Fruit fly (Drosophila melanogaster) whole organism, wandering third instar larva: ENCODE results near the gene CG13474.

Source experiments
- CG9705 ChIP-seq: fragments of 200-800 bp; sonication (Bioruptor generic); optimal IDR thresholded peaks from 2 replicates; lab custom pipeline; 2018; ENCODE audit warnings: missing biosample characterization, mild to moderate bottlenecking, missing genetic modification characterization
- CrebA ChIP-seq: fragments of 200-800 bp; sonication (Bioruptor generic); optimal IDR thresholded peaks from 2 replicates; lab custom pipeline; 2016; ENCODE audit warnings: missing biosample characterization, mild to moderate bottlenecking, missing genetic modification characterization, borderline replicate concordance
- Dfd ChIP-seq: fragments of >200 bp; optimal IDR thresholded peaks from 2 replicates; lab custom pipeline; 2017; ENCODE audit warnings: missing biosample characterization, missing genetic modification characterization
- Dif ChIP-seq: fragments of 200-275, 200-300 bp; sonication (Bioruptor generic); optimal IDR thresholded peaks from 2 replicates; lab custom pipeline; 2018; ENCODE audit warnings: missing biosample characterization, missing genetic modification characterization; ENCODE audit not compliant: partially characterized antibody
- GATAd ChIP-seq: sonication (Bioruptor generic); optimal IDR thresholded peaks from 2 replicates; lab custom pipeline; 2016; ENCODE audit warnings: missing biosample characterization, missing genetic modification characterization
- HLH106 ChIP-seq: fragments of 200-800 bp; optimal IDR thresholded peaks from 3 replicates; lab custom pipeline; 2019; ENCODE audit warnings: missing biosample characterization, mild to moderate bottlenecking, missing genetic modification characterization, moderate library complexity
- Hr78 ChIP-seq: fragments of >200 bp; optimal IDR thresholded peaks from 2 replicates; lab custom pipeline; 2017; ENCODE audit warnings: missing biosample characterization, missing genetic modification characterization
- Hr83 ChIP-seq: fragments of 200-300 bp; sonication (Bioruptor generic); optimal IDR thresholded peaks from 2 replicates; lab custom pipeline; 2016; ENCODE audit warnings: missing biosample characterization, mild to moderate bottlenecking, missing genetic modification characterization, moderate library complexity; ENCODE audit not compliant: poor library complexity, severe bottlenecking
- Jra ChIP-seq: sonication (Bioruptor generic); optimal IDR thresholded peaks from 2 replicates; lab custom pipeline; 2016; ENCODE audit warnings: missing biosample characterization, missing genetic modification characterization
- Mio ChIP-seq: sonication (Bioruptor generic); optimal IDR thresholded peaks from 2 replicates; lab custom pipeline; 2016; ENCODE audit warnings: missing biosample characterization, missing genetic modification characterization
- Myc ChIP-seq: fragments of >200 bp; optimal IDR thresholded peaks from 2 replicates; lab custom pipeline; 2017
- N ChIP-seq: fragments of >200 bp; optimal IDR thresholded peaks from 2 replicates; lab custom pipeline; 2018; ENCODE audit warnings: missing biosample characterization, missing external identifiers, missing genetic modification characterization
- OdsH ChIP-seq: fragments of 200-800 bp; sonication (Bioruptor generic); optimal IDR thresholded peaks from 2 replicates; lab custom pipeline; 2016; ENCODE audit warnings: missing biosample characterization, mild to moderate bottlenecking, missing genetic modification characterization
- Rel ChIP-seq, 2 experiments: fragments of 200-800 bp; sonication (Bioruptor generic) in 1 of 2; optimal IDR thresholded peaks; 2 replicates in 1 of 2; 3 replicates in 1 of 2; lab custom pipeline; 2016 to 2019; ENCODE audit warnings: mild to moderate bottlenecking in 2 of 2, missing biosample characterization in 2 of 2, missing genetic modification characterization in 2 of 2, moderate library complexity in 1 of 2
- Sp1 ChIP-seq: fragments of 200-800 bp; sonication (Bioruptor generic); optimal IDR thresholded peaks from 3 replicates; lab custom pipeline; 2019; ENCODE audit warnings: missing biosample characterization, mild to moderate bottlenecking, missing genetic modification characterization, moderate library complexity
- Vsx2 ChIP-seq: fragments of 200-300, 225-300 bp; sonication (Bioruptor generic); optimal IDR thresholded peaks from 2 replicates; lab custom pipeline; 2018; ENCODE audit warnings: missing biosample characterization, missing genetic modification characterization; ENCODE audit not compliant: partially characterized antibody
- br ChIP-seq: fragments of 200-800 bp; sonication (Bioruptor generic); optimal IDR thresholded peaks from 2 replicates; lab custom pipeline; 2016; ENCODE audit warnings: missing biosample characterization, missing genetic modification characterization
- brk ChIP-seq: fragments of 200-800 bp; sonication (Bioruptor generic); optimal IDR thresholded peaks from 2 replicates; lab custom pipeline; 2016; ENCODE audit warnings: missing biosample characterization, mild to moderate bottlenecking, missing genetic modification characterization
- dl ChIP-seq, 2 experiments: fragments of 175-275, 200-275 bp in 1 of 2; fragments of 200-275 bp in 1 of 2; sonication (Bioruptor generic); optimal IDR thresholded peaks; lab custom pipeline; 2018; ENCODE audit warnings: mild to moderate bottlenecking in 2 of 2, missing biosample characterization in 2 of 2, missing genetic modification characterization in 2 of 2, moderate library complexity in 2 of 2; ENCODE audit not compliant: partially characterized antibody in 2 of 2, insufficient read depth in 1 of 2
- dmrt93B ChIP-seq: fragments of 200-800 bp; sonication (Bioruptor generic); optimal IDR thresholded peaks from 2 replicates; lab custom pipeline; 2018; ENCODE audit warnings: missing biosample characterization, mild to moderate bottlenecking, missing genetic modification characterization
- dsf ChIP-seq: sonication (Bioruptor generic); optimal IDR thresholded peaks from 2 replicates; lab custom pipeline; 2016; ENCODE audit warnings: missing biosample characterization, missing genetic modification characterization, borderline replicate concordance
- ey ChIP-seq: fragments of 200-800 bp; sonication (Bioruptor generic); optimal IDR thresholded peaks from 2 replicates; lab custom pipeline; 2016; ENCODE audit warnings: missing biosample characterization, missing genetic modification characterization
- fru ChIP-seq: fragments of 200-800 bp; sonication (Bioruptor generic); optimal IDR thresholded peaks from 3 replicates; lab custom pipeline; 2016; ENCODE audit warnings: missing biosample characterization, mild to moderate bottlenecking, missing genetic modification characterization
- h ChIP-seq: fragments of 200-800 bp; sonication (Bioruptor generic); optimal IDR thresholded peaks from 3 replicates; lab custom pipeline; 2016; ENCODE audit warnings: missing biosample characterization, mild to moderate bottlenecking, missing genetic modification characterization
- lola ChIP-seq: fragments of >200 bp; optimal IDR thresholded peaks from 2 replicates; lab custom pipeline; 2017; ENCODE audit warnings: missing biosample characterization, missing genetic modification characterization
- psq ChIP-seq: fragments of 200-800 bp; sonication (Bioruptor generic); optimal IDR thresholded peaks from 3 replicates; lab custom pipeline; 2017; ENCODE audit warnings: missing biosample characterization, mild to moderate bottlenecking, missing genetic modification characterization, moderate library complexity
- rgr ChIP-seq: fragments of 200-800 bp; sonication (Bioruptor generic); optimal IDR thresholded peaks from 3 replicates; lab custom pipeline; 2016; ENCODE audit warnings: missing biosample characterization, mild to moderate bottlenecking, missing genetic modification characterization
- sage ChIP-seq: fragments of 200-800 bp; sonication (Bioruptor generic); optimal IDR thresholded peaks from 2 replicates; lab custom pipeline; 2016; ENCODE audit warnings: missing biosample characterization, mild to moderate bottlenecking, missing genetic modification characterization
- sv ChIP-seq: fragments of 200-800 bp; sonication (Bioruptor generic); optimal IDR thresholded peaks from 3 replicates; lab custom pipeline; 2016; ENCODE audit warnings: missing biosample characterization, missing genetic modification characterization
- tai ChIP-seq: sonication (Bioruptor generic); optimal IDR thresholded peaks from 2 replicates; lab custom pipeline; 2016; ENCODE audit warnings: missing biosample characterization, missing genetic modification characterization
- woc ChIP-seq: sonication (Bioruptor generic); optimal IDR thresholded peaks from 2 replicates; lab custom pipeline; 2016; ENCODE audit warnings: missing biosample characterization, mild to moderate bottlenecking, missing genetic modification characterization

CG13474 gene

DNA sequence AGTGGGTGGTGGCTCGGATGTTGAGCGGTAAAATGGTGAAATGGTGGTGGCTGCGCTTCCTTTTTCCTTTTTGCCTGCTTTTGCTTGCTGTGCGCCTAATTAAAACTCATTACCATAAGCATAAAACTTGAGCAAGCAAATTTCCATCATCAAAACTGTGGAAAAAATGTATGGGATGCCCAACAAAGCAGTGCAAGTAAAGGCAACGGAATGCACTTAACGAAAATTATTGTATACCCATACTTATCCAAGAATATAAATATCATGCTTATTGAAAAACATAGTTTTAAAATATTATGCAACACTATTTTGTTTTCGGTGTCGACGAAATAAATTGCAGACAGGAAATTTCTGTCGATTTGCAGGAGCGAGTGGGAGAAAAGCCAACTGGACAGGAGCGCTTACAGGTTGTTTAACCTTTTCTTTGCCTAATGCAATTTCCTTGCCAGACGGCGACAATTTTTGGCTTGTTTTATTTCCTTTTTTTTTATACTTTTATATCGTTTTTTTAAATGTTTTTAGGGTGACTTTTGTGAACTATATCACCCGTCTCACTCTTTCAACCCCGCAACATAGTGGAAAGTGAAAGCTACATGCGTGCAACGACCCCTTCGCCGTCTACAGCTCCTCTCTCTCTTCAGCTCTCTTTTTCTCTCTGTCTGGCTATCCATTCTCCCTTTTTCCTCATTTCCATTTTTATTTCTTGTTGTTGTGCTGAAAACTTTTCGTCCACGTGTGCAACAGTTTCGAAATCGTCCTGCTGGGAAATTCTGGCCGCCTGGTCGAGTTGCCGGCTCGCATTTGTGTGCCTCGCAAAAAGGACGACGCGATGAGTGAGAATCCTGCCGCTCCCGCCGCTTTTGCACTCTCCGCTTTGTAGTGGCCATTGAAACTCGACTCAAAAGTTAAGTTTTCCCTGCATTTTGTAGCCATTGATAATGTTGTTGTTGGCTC lies 36.7 kb downstream of the CG13474 start:
- no peak for TF ChIP-seq Hr83
- no peak for TF ChIP-seq dmrt93B (GFP tag; lab: Kevin White, UChicago)
- no peak for TF ChIP-seq br
- TF ChIP-seq Sp1 (GFP tag; lab: Kevin White, UChicago), result no peak

- TF ChIP-seq rgr (GFP tag; lab: Kevin White, UChicago), result peak; percentile 3
- no peak for TF ChIP-seq Sp1 (GFP tag; lab: Kevin White, UChicago)
- TF ChIP-seq br, result peak; percentile 1
- peak; percentile 18 for TF ChIP-seq h (GFP tag; lab: Kevin White, UChicago)
- TF ChIP-seq, all 38 proteins: peak for 3
Observed at dm6 chr3L:14657485-14658054, 39.3 kb downstream of the CG13474 start.

DNA sequence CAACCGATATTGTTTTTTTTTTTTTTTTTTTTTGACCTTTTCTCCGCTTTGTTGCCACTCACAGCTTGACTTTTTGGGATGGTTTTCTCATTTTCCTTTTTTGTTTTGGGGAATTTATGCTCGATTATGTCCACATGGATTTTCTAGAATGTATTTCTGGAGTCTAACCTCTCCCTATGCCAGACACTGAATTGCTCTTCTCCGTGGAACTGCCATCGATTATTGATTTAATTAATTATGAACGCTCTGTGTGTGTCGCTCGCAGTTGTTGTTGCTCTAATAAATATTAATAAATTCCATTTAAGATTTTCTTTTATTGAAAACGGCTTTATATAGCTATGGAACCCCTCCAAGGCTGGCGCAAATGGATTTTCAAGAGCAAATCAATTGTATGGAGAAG lies 41.2 kb downstream of the CG13474 start:
- TF ChIP-seq Jra (GFP tag; lab: Kevin White, UChicago) (no peak), Sp1 (GFP tag; lab: Kevin White, UChicago) (no peak), Mio (GFP tag; lab: Kevin White, UChicago) (no peak), Hr83 (no peak), Dfd (no peak), fru (no peak), dmrt93B (GFP tag; lab: Kevin White, UChicago) (no peak), Hr78 (GFP tag; lab: Kevin White, UChicago) (no peak), rgr (GFP tag; lab: Kevin White, UChicago) (no peak), ey (GFP tag; lab: Kevin White, UChicago) (no peak), Vsx2 (GFP tag; lab: Kevin White, UChicago) (no peak)

- no peak for TF ChIP-seq Dif (GFP tag; lab: Kevin White, UChicago)
- no peak for TF ChIP-seq dsf (GFP tag; lab: Kevin White, UChicago)
- TF ChIP-seq Jra (GFP tag; lab: Kevin White, UChicago), result no peak
- TF ChIP-seq h (GFP tag; lab: Kevin White, UChicago), result no peak
- TF ChIP-seq fru, result no peak
- TF ChIP-seq Dfd, result no peak
- TF ChIP-seq HLH106 (tag; lab: Kevin White, UChicago), result no peak
- TF ChIP-seq psq (GFP tag; lab: Kevin White, UChicago), result no peak
- no peak for TF ChIP-seq dl (GFP tag; optimal IDR thresholded peaks at IDR 0.05; lab: Kevin White, UChicago; ENCODE audit: insufficient read depth in 1 of 2, partially characterized antibody in 2 of 2)
- no peak for TF ChIP-seq lola (GFP tag; lab: Kevin White, UChicago)
- TF ChIP-seq brk (GFP tag; lab: Kevin White, UChicago), result no peak
- no peak for TF ChIP-seq OdsH (GFP tag; lab: Kevin White, UChicago)
- TF ChIP-seq tai (GFP tag; lab: Kevin White, UChicago), result no peak
- TF ChIP-seq dmrt93B (GFP tag; lab: Kevin White, UChicago), result no peak
Observed at dm6 chr3L:14655178-14655577, 41.7 kb downstream of the CG13474 start.

- no peak for TF ChIP-seq h (GFP tag; lab: Kevin White, UChicago)
- TF ChIP-seq tai (GFP tag; lab: Kevin White, UChicago), result no peak
- TF ChIP-seq fru, result no peak
- TF ChIP-seq HLH106 (tag; lab: Kevin White, UChicago), result no peak
- no peak for TF ChIP-seq Rel (GFP tag; optimal IDR thresholded peaks at IDR 0.05; lab: Kevin White, UChicago)
- no peak for TF ChIP-seq Rel (tag; optimal IDR thresholded peaks at IDR 0.05; lab: Kevin White, UChicago)
- TF ChIP-seq Myc (lab: Kevin White, UChicago), result no peak
- no peak for TF ChIP-seq GATAd
- TF ChIP-seq psq (GFP tag; lab: Kevin White, UChicago), result no peak
- no peak for TF ChIP-seq dsf (GFP tag; lab: Kevin White, UChicago)
- no peak for TF ChIP-seq N (GFP tag; lab: Kevin White, UChicago)
- TF ChIP-seq woc, result no peak
- TF ChIP-seq Jra (GFP tag; lab: Kevin White, UChicago), result no peak
- no peak for TF ChIP-seq CrebA (GFP tag; lab: Kevin White, UChicago)
- no peak for TF ChIP-seq sv (GFP tag; lab: Kevin White, UChicago)
- TF ChIP-seq CG9705 (GFP tag; lab: Kevin White, UChicago), result no peak
- TF ChIP-seq Dfd, result no peak
- TF ChIP-seq sage, result no peak
Observed at dm6 chr3L:14654737-14655136, 42.2 kb downstream of the CG13474 start.
